Fruit fly (Drosophila melanogaster) whole organism, embryonic: Measurements from ENCODE around the gene CG14960.
A peak's percentile ranks its signal among the peaks of the same experiment; 100 is the strongest.

Experiments
- Bgb ChIP-seq: fragments of 200-800 bp; sonication (Bioruptor generic); IDR thresholded peaks from 2 replicates; pipeline ENCODE4 v1.3.6; 2022; ENCODE audit warnings: missing biosample characterization, missing genetic modification characterization; ENCODE audit not compliant: partially characterized antibody
- CG10321 ChIP-seq: fragments of 200-800 bp; sonication (Bioruptor generic); IDR thresholded peaks from 2 replicates; pipeline ENCODE4 v1.3.6; 2022; ENCODE audit warnings: missing biosample characterization, missing genetic modification characterization
- CG15601 ChIP-seq: fragments of 200-800 bp; sonication (Bioruptor generic); optimal IDR thresholded peaks from 3 replicates; lab custom pipeline; 2019; ENCODE audit warnings: missing biosample characterization, mild to moderate bottlenecking, missing genetic modification characterization, moderate library complexity
- CG17186 ChIP-seq: fragments of 200-800 bp; sonication (Bioruptor generic); optimal IDR thresholded peaks from 3 replicates; lab custom pipeline; 2017; ENCODE audit warnings: missing biosample characterization, missing genetic modification reagents, missing genetic modification characterization
- CG17385 ChIP-seq: fragments of 200-800 bp; sonication (Bioruptor generic); optimal IDR thresholded peaks from 3 replicates; lab custom pipeline; 2018; ENCODE audit warnings: missing biosample characterization, mild to moderate bottlenecking, missing genetic modification characterization
- CG2199 ChIP-seq: fragments of 200-800 bp; sonication (Bioruptor generic); IDR thresholded peaks from 3 replicates; pipeline ENCODE4 v1.3.6; 2022; ENCODE audit warnings: missing biosample characterization, missing genetic modification characterization
- CG31224 ChIP-seq: fragments of 200-800 bp; sonication (Bioruptor generic); IDR thresholded peaks from 2 replicates; pipeline ENCODE4 v1.3.6; 2022; ENCODE audit warnings: missing biosample characterization, missing genetic modification characterization
- CG4404 ChIP-seq: fragments of 200-800 bp; sonication (Bioruptor generic); IDR thresholded peaks from 2 replicates; pipeline ENCODE4 v1.3.6; 2022; ENCODE audit warnings: missing biosample characterization, missing genetic modification characterization
- CG4730 ChIP-seq: fragments of 200-800 bp; sonication (Bioruptor generic); IDR thresholded peaks from 2 replicates; pipeline ENCODE4 v1.3.6; 2022; ENCODE audit warnings: missing biosample characterization, missing genetic modification characterization
- CG7963 ChIP-seq: fragments of 200-800 bp; sonication (Bioruptor generic); IDR thresholded peaks from 3 replicates; pipeline ENCODE4 v1.3.6; 2022; ENCODE audit warnings: missing biosample characterization, missing genetic modification characterization; ENCODE audit not compliant: partially characterized antibody
- CG8924 ChIP-seq: fragments of 200-800 bp; optimal IDR thresholded peaks from 3 replicates; lab custom pipeline; 2019; ENCODE audit warnings: missing biosample characterization, mild to moderate bottlenecking, missing genetic modification characterization, moderate library complexity
- CG9727 ChIP-seq: fragments of 200-800 bp; sonication (Bioruptor generic); optimal IDR thresholded peaks from 3 replicates; lab custom pipeline; 2017; ENCODE audit warnings: missing biosample characterization, mild to moderate bottlenecking, missing genetic modification characterization
- CHES-1-like ChIP-seq: fragments of 200-800 bp; sonication (Bioruptor generic); optimal IDR thresholded peaks from 2 replicates; lab custom pipeline; 2016; ENCODE audit warnings: missing biosample characterization, missing genetic modification characterization
- Camta ChIP-seq: fragments of 200-800 bp; sonication (Bioruptor generic); optimal IDR thresholded peaks from 2 replicates; lab custom pipeline; 2016; ENCODE audit warnings: missing biosample characterization, missing genetic modification characterization
- D ChIP-seq, 2 experiments: fragments of 200-800 bp in 1 of 2; fragments of >200 bp in 1 of 2; sonication (Bioruptor generic) in 1 of 2; optimal IDR thresholded peaks; 2 replicates in 1 of 2; 3 replicates in 1 of 2; lab custom pipeline; 2017; ENCODE audit warnings: mild to moderate bottlenecking in 1 of 2, missing biosample characterization in 1 of 2, missing genetic modification characterization in 1 of 2, missing genetic modification reagents in 1 of 2
- Deaf1 ChIP-seq: fragments of 200-800 bp; optimal IDR thresholded peaks from 3 replicates; lab custom pipeline; 2019; ENCODE audit warnings: missing biosample characterization, mild to moderate bottlenecking, missing genetic modification characterization, moderate library complexity
- Drgx ChIP-seq: fragments of 200-800 bp; sonication (Bioruptor generic); IDR thresholded peaks from 2 replicates; pipeline ENCODE4 v1.3.6; 2022; ENCODE audit warnings: missing biosample characterization, missing genetic modification characterization
- HLH4C ChIP-seq: fragments of 200-800 bp; sonication (Bioruptor generic); IDR thresholded peaks from 3 replicates; pipeline ENCODE4 v1.3.6; 2022; ENCODE audit warnings: missing biosample characterization, missing genetic modification characterization; ENCODE audit not compliant: partially characterized antibody
- Hmr ChIP-seq: fragments of 200-800 bp; sonication (Bioruptor generic); optimal IDR thresholded peaks from 3 replicates; lab custom pipeline; 2017; ENCODE audit warnings: mild to moderate bottlenecking, missing biosample characterization, missing genetic modification reagents, missing genetic modification characterization
- Max ChIP-seq: fragments of 200-800 bp; sonication (Bioruptor generic); optimal IDR thresholded peaks from 2 replicates; lab custom pipeline; 2016; ENCODE audit warnings: missing biosample characterization, mild to moderate bottlenecking, missing genetic modification characterization
- Nf-YA ChIP-seq: fragments of 200-800 bp; sonication (Bioruptor generic); IDR thresholded peaks from 2 replicates; pipeline ENCODE4 v1.3.6; 2022; ENCODE audit warnings: missing biosample characterization, missing genetic modification characterization
- Ravus ChIP-seq: fragments of 200-800 bp; sonication (Bioruptor generic); IDR thresholded peaks from 2 replicates; pipeline ENCODE4 v1.3.6; 2022; ENCODE audit warnings: missing biosample characterization, missing genetic modification characterization
- Spps ChIP-seq: fragments of 200-800 bp; sonication (Bioruptor generic); optimal IDR thresholded peaks from 2 replicates; lab custom pipeline; 2018; ENCODE audit warnings: missing biosample characterization, mild to moderate bottlenecking, missing genetic modification characterization
- Xrp1 ChIP-seq: fragments of 200-800 bp; sonication (Bioruptor generic); IDR thresholded peaks from 2 replicates; pipeline ENCODE4 v1.3.6; 2022; ENCODE audit warnings: missing biosample characterization, missing genetic modification characterization
- bbx ChIP-seq: fragments of 200-800 bp; sonication (Bioruptor generic); IDR thresholded peaks from 2 replicates; pipeline ENCODE4 v1.3.6; 2022; ENCODE audit warnings: missing biosample characterization, missing genetic modification characterization; ENCODE audit not compliant: partially characterized antibody
- br ChIP-seq: fragments of >200 bp; optimal IDR thresholded peaks from 2 replicates; lab custom pipeline; 2017
- dmrt99B ChIP-seq: fragments of 200-800 bp; sonication (Bioruptor generic); optimal IDR thresholded peaks from 2 replicates; lab custom pipeline; 2018; ENCODE audit warnings: missing biosample characterization, mild to moderate bottlenecking, missing genetic modification characterization, moderate library complexity
- hth ChIP-seq: fragments of >200 bp; optimal IDR thresholded peaks from 2 replicates; lab custom pipeline; 2017; ENCODE audit warnings: inconsistent platforms
- ind ChIP-seq: fragments of 200-800 bp; sonication (Bioruptor generic); optimal IDR thresholded peaks from 3 replicates; lab custom pipeline; 2016; ENCODE audit warnings: missing biosample characterization, missing genetic modification characterization
- inv ChIP-seq: fragments of 200-800 bp; sonication (Bioruptor generic); IDR thresholded peaks from 2 replicates; pipeline ENCODE4 v1.3.6; 2022; ENCODE audit warnings: missing biosample characterization, missing genetic modification characterization; ENCODE audit not compliant: partially characterized antibody
- jing ChIP-seq: fragments of 200-800 bp; sonication (Bioruptor generic); optimal IDR thresholded peaks from 2 replicates; lab custom pipeline; 2018; ENCODE audit warnings: missing biosample characterization, mild to moderate bottlenecking, missing genetic modification characterization
- lov ChIP-seq, 2 experiments: fragments of 200-800 bp in 1 of 2; fragments of >200 bp in 1 of 2; sonication (Bioruptor generic) in 1 of 2; IDR thresholded peaks in 1 of 2; optimal IDR thresholded peaks in 1 of 2; 2 replicates in 1 of 2; 3 replicates in 1 of 2; pipeline versions ENCODE4 v1.3.6 to Lab custom; 2017 to 2022; ENCODE audit warnings: missing biosample characterization in 1 of 2, missing genetic modification characterization in 1 of 2
- otp ChIP-seq: fragments of 200-800 bp; sonication (Bioruptor generic); IDR thresholded peaks from 3 replicates; pipeline ENCODE4, ENCODE4 v1.3.6; 2022; ENCODE audit warnings: missing biosample characterization, missing genetic modification characterization
- pnt ChIP-seq: fragments of 200-800 bp; sonication (Bioruptor generic); optimal IDR thresholded peaks from 3 replicates; lab custom pipeline; 2016; ENCODE audit warnings: missing biosample characterization, missing genetic modification characterization
- sd ChIP-seq: fragments of 200-800 bp; sonication (Bioruptor generic); optimal IDR thresholded peaks from 3 replicates; lab custom pipeline; 2018; ENCODE audit warnings: missing biosample characterization, mild to moderate bottlenecking, missing genetic modification characterization, moderate library complexity
- stwl ChIP-seq: fragments of 200-800 bp; sonication (Bioruptor generic); optimal IDR thresholded peaks from 3 replicates; lab custom pipeline; 2018; ENCODE audit warnings: missing biosample characterization, mild to moderate bottlenecking, missing genetic modification characterization, moderate library complexity
- tx ChIP-seq: fragments of 200-800 bp; sonication (Bioruptor generic); optimal IDR thresholded peaks from 2 replicates; lab custom pipeline; 2016; ENCODE audit warnings: missing biosample characterization, missing genetic modification characterization

CG14960 gene

DNA sequence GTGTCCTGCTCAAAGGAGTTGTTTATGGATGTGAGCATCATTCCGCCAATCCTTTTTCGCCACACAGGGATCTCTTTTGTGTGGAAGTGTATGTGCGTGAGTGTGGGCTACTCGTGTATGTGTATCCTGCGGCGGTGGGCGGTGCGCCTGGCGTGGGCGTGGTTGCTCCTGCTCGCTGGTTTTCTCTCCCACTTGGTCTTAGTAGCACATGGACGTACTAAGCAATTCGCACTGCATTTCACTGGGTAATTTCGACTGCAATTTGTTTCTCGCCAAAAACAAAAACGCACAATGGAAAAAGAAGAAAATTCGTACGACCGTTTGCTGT lies 54.7 kb downstream of the CG14960 start (continued):
- TF ChIP-seq CHES-1-like (GFP tag; lab: Kevin White, UChicago): no peak
- TF ChIP-seq Nf-YA (GFP tag; lab: Robert Waterston, UW): no peak
- TF ChIP-seq Xrp1 (GFP tag; lab: Robert Waterston, UW): no peak
- TF ChIP-seq bbx (GFP tag; lab: Robert Waterston, UW): peak; percentile 28; the same call in 1 of the 2 replicates
- TF ChIP-seq Max: no peak
- TF ChIP-seq Bgb (GFP tag; lab: Robert Waterston, UW): peak; percentile 5; the same call in 1 of the 2 replicates
- no peak for TF ChIP-seq CG31224 (GFP tag; lab: Robert Waterston, UW)
- no peak for TF ChIP-seq CG10321
- TF ChIP-seq jing: no peak
- peak; percentile 73 for TF ChIP-seq CG17385 (GFP tag; lab: Kevin White, UChicago)
- no peak for TF ChIP-seq CG4730 (GFP tag; lab: Robert Waterston, UW)
- no peak for TF ChIP-seq Camta (GFP tag; lab: Kevin White, UChicago)
- TF ChIP-seq CG4404 (GFP tag; lab: Robert Waterston, UW): no peak
- TF ChIP-seq CG7963 (GFP tag; lab: Robert Waterston, UW): 0 out of 3 replicates have a peak, but pooled peaks have one; percentile 35
- no peak for TF ChIP-seq tx
- TF ChIP-seq Drgx: no peak
- TF ChIP-seq otp (GFP tag; lab: Robert Waterston, UW): no peak
- no peak for TF ChIP-seq inv (GFP tag; lab: Robert Waterston, UW)
- TF ChIP-seq CG15601: no peak
- no peak for TF ChIP-seq HLH4C
- TF ChIP-seq pnt (GFP tag; lab: Kevin White, UChicago): no peak
- no peak for TF ChIP-seq ind (GFP tag; lab: Kevin White, UChicago)
- no peak for TF ChIP-seq dmrt99B (tag; lab: Kevin White, UChicago)
- no peak for TF ChIP-seq Spps
- TF ChIP-seq D (optimal IDR thresholded peaks at IDR 0.05; lab: Kevin White, UChicago): peak; percentile 62
- TF ChIP-seq D (GFP tag; optimal IDR thresholded peaks at IDR 0.05; lab: Kevin White, UChicago): no peak
- TF ChIP-seq CG9727 (GFP tag; lab: Kevin White, UChicago): no peak
- no peak for TF ChIP-seq hth
- TF ChIP-seq lov (optimal IDR thresholded peaks at IDR 0.05; lab: Kevin White, UChicago): no peak
- TF ChIP-seq lov (GFP tag; IDR thresholded peaks at IDR 0.05; lab: Robert Waterston, UW): no peak
- TF ChIP-seq CG8924 (tag; lab: Kevin White, UChicago): no peak
- TF ChIP-seq CG2199 (GFP tag; lab: Robert Waterston, UW): no peak
- TF ChIP-seq CG17186: no peak
- TF ChIP-seq Deaf1 (tag; lab: Kevin White, UChicago): no peak
- TF ChIP-seq sd (tag; lab: Kevin White, UChicago): no peak
- no peak for TF ChIP-seq br
- no peak for TF ChIP-seq Ravus
- TF ChIP-seq stwl: no peak
- no peak for TF ChIP-seq Hmr
- TF ChIP-seq, all 482 proteins: peak for 8
